Worm (Caenorhabditis elegans): ENCODE measurements around the gene M02B7.7.

The M02B7.7 gene

ce11 chrIV:3839420-3839819, 32.4 kb upstream of the M02B7.7 start, which contains the start of gene F28F9.2:
TSS of gene F28F9.2 (plus strand) at chrIV:3839720.
- TF ChIP-seq ceh-9 (tag; optimal IDR thresholded peaks at IDR 0.05), result no peak
- TF ChIP-seq ztf-4 (tag; optimal IDR thresholded peaks at IDR 0.05), result no peak
- no peak for TF ChIP-seq unc-62 (GFP tag; optimal IDR thresholded peaks at IDR 0.05)
- no peak for TF ChIP-seq elt-1 (tag; optimal IDR thresholded peaks at IDR 0.05)
- TF ChIP-seq zag-1 (tag; optimal IDR thresholded peaks at IDR 0.05), result no peak
- no peak for TF ChIP-seq hmg-11 (tag; optimal IDR thresholded peaks at IDR 0.05)
- no peak for TF ChIP-seq lsy-12 (tag; optimal IDR thresholded peaks at IDR 0.05)
- no peak for TF ChIP-seq snpc-4 (tag; optimal IDR thresholded peaks at IDR 0.05)
- TF ChIP-seq elt-2 (tag; optimal IDR thresholded peaks at IDR 0.05), result no peak
- TF ChIP-seq fkh-2 (tag; optimal IDR thresholded peaks at IDR 0.05), result no peak
- TF ChIP-seq skn-1 (tag; optimal IDR thresholded peaks at IDR 0.05), result no peak
- TF ChIP-seq eor-1 (tag; optimal IDR thresholded peaks at IDR 0.05), result no peak
- no peak for TF ChIP-seq mdl-1 (tag; optimal IDR thresholded peaks at IDR 0.05)
- TF ChIP-seq nhr-25 (tag; optimal IDR thresholded peaks at IDR 0.05), result no peak
- TF ChIP-seq ceh-28 (tag; optimal IDR thresholded peaks at IDR 0.05), result no peak
- no peak for TF ChIP-seq R02D3.7 (tag; optimal IDR thresholded peaks at IDR 0.05)

- no peak for TF ChIP-seq elt-2 (tag; optimal IDR thresholded peaks at IDR 0.05)
- no peak for TF ChIP-seq ceh-16 (tag; optimal IDR thresholded peaks at IDR 0.05)
- no peak for TF ChIP-seq fos-1 (tag; optimal IDR thresholded peaks at IDR 0.05)
- no peak for TF ChIP-seq elt-3 (tag; optimal IDR thresholded peaks at IDR 0.05)
- TF ChIP-seq daf-12 (tag; optimal IDR thresholded peaks at IDR 0.05), result no peak
- no peak for TF ChIP-seq nfya-1 (tag; optimal IDR thresholded peaks at IDR 0.05; ENCODE audit: insufficient read depth)
- no peak for TF ChIP-seq ZK546.5 (tag; optimal IDR thresholded peaks at IDR 0.05)
- no peak for TF ChIP-seq mdl-1 (tag; optimal IDR thresholded peaks at IDR 0.05)
- TF ChIP-seq hmg-11 (tag; optimal IDR thresholded peaks at IDR 0.05), result no peak
- TF ChIP-seq aly-2 (tag; optimal IDR thresholded peaks at IDR 0.05), result no peak
- no peak for TF ChIP-seq jun-1 (tag; optimal IDR thresholded peaks at IDR 0.05)
Measured at ce11 chrIV:3838687-3839086, 31.7 kb upstream of the M02B7.7 start.

ce11 chrIV:3835065-3835464, 28.1 kb upstream of the M02B7.7 start, which contains the start of gene cal-3:
TSS of gene cal-3 (minus strand) at chrIV:3835165.
- TF ChIP-seq ztf-4 (tag; optimal IDR thresholded peaks at IDR 0.05), result no peak
- TF ChIP-seq egl-27 (tag; optimal IDR thresholded peaks at IDR 0.05), result no peak
- TF ChIP-seq nhr-28 (tag; optimal IDR thresholded peaks at IDR 0.05), result no peak
- no peak for TF ChIP-seq pqm-1 (tag; optimal IDR thresholded peaks at IDR 0.05)
- TF ChIP-seq ZK546.5 (tag; optimal IDR thresholded peaks at IDR 0.05), result no peak
- TF ChIP-seq nhr-12 (tag; optimal IDR thresholded peaks at IDR 0.05), result no peak
- no peak for TF ChIP-seq ceh-16 (tag; optimal IDR thresholded peaks at IDR 0.05)
- no peak for TF ChIP-seq elt-2 (tag; optimal IDR thresholded peaks at IDR 0.05)
- TF ChIP-seq snpc-4 (tag; optimal IDR thresholded peaks at IDR 0.05), result no peak
- TF ChIP-seq mml-1 (tag; optimal IDR thresholded peaks at IDR 0.05), result no peak
- no peak for TF ChIP-seq unc-62 (GFP tag; optimal IDR thresholded peaks at IDR 0.05)
- TF ChIP-seq nhr-43 (tag; optimal IDR thresholded peaks at IDR 0.05; ENCODE audit: poor library complexity, severe bottlenecking), result no peak
- no peak for TF ChIP-seq nhr-237 (tag; optimal IDR thresholded peaks at IDR 0.05)
- TF ChIP-seq R02D3.7 (tag; optimal IDR thresholded peaks at IDR 0.05), result no peak
- TF ChIP-seq daf-12 (tag; optimal IDR thresholded peaks at IDR 0.05), result no peak
- no peak for TF ChIP-seq hmg-11 (tag; optimal IDR thresholded peaks at IDR 0.05)
- TF ChIP-seq fkh-10 (GFP tag; optimal IDR thresholded peaks at IDR 0.05), result no peak
- TF ChIP-seq tbx-2 (tag; optimal IDR thresholded peaks at IDR 0.05), result no peak
- no peak for TF ChIP-seq ama-1 (optimal IDR thresholded peaks at IDR 0.05)
- no peak for TF ChIP-seq nhr-23 (tag; optimal IDR thresholded peaks at IDR 0.05)

- TF ChIP-seq fkh-10 (GFP tag; optimal IDR thresholded peaks at IDR 0.05), result no peak
- no peak for TF ChIP-seq nhr-12 (tag; optimal IDR thresholded peaks at IDR 0.05)
- TF ChIP-seq nhr-25 (tag; optimal IDR thresholded peaks at IDR 0.05), result no peak
- no peak for TF ChIP-seq nhr-67 (tag; optimal IDR thresholded peaks at IDR 0.05)
- no peak for TF ChIP-seq eor-1 (tag; optimal IDR thresholded peaks at IDR 0.05)
- no peak for TF ChIP-seq pha-4 (tag; optimal IDR thresholded peaks at IDR 0.05)
- no peak for TF ChIP-seq snpc-4 (tag; optimal IDR thresholded peaks at IDR 0.05)
- no peak for TF ChIP-seq ceh-16 (tag; optimal IDR thresholded peaks at IDR 0.05)
- TF ChIP-seq elt-3 (tag; optimal IDR thresholded peaks at IDR 0.05), result no peak
- TF ChIP-seq nhr-43 (tag; optimal IDR thresholded peaks at IDR 0.05; ENCODE audit: poor library complexity, severe bottlenecking), result no peak
- no peak for TF ChIP-seq jun-1 (tag; optimal IDR thresholded peaks at IDR 0.05)
- no peak for TF ChIP-seq sea-2 (GFP tag; optimal IDR thresholded peaks at IDR 0.05)
- no peak for TF ChIP-seq unc-62 (GFP tag; optimal IDR thresholded peaks at IDR 0.05)
- TF ChIP-seq mdl-1 (tag; optimal IDR thresholded peaks at IDR 0.05), result no peak
- TF ChIP-seq nfya-1 (tag; optimal IDR thresholded peaks at IDR 0.05; ENCODE audit: insufficient read depth), result no peak
- no peak for TF ChIP-seq tbx-2 (tag; optimal IDR thresholded peaks at IDR 0.05)
- no peak for TF ChIP-seq ceh-28 (tag; optimal IDR thresholded peaks at IDR 0.05)
Measured at ce11 chrIV:3833778-3834177, 26.8 kb upstream of the M02B7.7 start.

All from whole organism, L3 larva.